Fruit fly (Drosophila melanogaster): Measurements from ENCODE around the gene CG46301.

- TF ChIP-seq CG33017 (tag; optimal IDR thresholded peaks at IDR 0.05) (no peak), CG12768 (GFP tag; optimal IDR thresholded peaks at IDR 0.05) (no peak), kay (GFP tag; ENCODE audit: borderline replicate concordance) (no peak), CG7101 (tag; optimal IDR thresholded peaks at IDR 0.05) (no peak), CG11617 (GFP tag; optimal IDR thresholded peaks at IDR 0.05) (no peak), CG14711 (tag; optimal IDR thresholded peaks at IDR 0.05) (no peak)
Observed at dm6 chr2L:14115976-14116501, 12.1 kb downstream of the CG46301 start.
